Worm (Caenorhabditis elegans): ENCODE data around the gene F29A7.8.

The F29A7.8 gene

DNA sequence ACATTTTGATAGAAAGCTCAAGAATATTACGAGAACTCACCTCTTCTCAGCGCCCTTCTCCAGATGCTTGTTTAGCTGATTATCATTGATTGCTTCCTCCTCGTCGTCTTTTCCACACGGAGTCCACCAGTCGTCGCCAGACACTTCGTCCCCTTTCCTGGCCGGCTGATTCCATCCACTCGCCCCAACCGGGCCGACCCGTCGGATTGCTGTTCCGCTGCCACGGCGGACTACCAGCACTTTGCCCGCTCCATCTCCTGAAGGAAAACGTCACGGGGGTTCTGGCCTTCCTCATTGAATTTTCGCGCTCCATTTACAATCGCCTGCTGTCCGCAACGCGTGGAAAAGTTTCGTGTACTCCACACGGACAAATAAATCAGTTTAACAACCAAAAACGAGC, 25.5 kb upstream of the F29A7.8 start:
- no peak for TF ChIP-seq aly-2 (tag; optimal IDR thresholded peaks at IDR 0.05)
- TF ChIP-seq nhr-12 (tag; optimal IDR thresholded peaks at IDR 0.05) = no peak
- TF ChIP-seq blmp-1 (tag; optimal IDR thresholded peaks at IDR 0.05; ENCODE audit: insufficient read depth) = no peak
- TF ChIP-seq sem-4 (tag; optimal IDR thresholded peaks at IDR 0.05) = no peak
- no peak for TF ChIP-seq nhr-23 (tag; optimal IDR thresholded peaks at IDR 0.05)

- TF ChIP-seq crh-2 (tag; optimal IDR thresholded peaks at IDR 0.05) (no peak), lsy-2 (tag; optimal IDR thresholded peaks at IDR 0.05) (no peak), nhr-25 (tag; optimal IDR thresholded peaks at IDR 0.05) (no peak), unc-39 (tag; optimal IDR thresholded peaks at IDR 0.05) (no peak), sem-4 (tag; optimal IDR thresholded peaks at IDR 0.05) (no peak), lin-11 (tag; optimal IDR thresholded peaks at IDR 0.05) (no peak), sma-9 (GFP tag; optimal IDR thresholded peaks at IDR 0.05) (no peak), sma-9 (tag; optimal IDR thresholded peaks at IDR 0.05) (no peak), C34F6.9 (tag; optimal IDR thresholded peaks at IDR 0.05) (no peak), snpc-4 (tag; optimal IDR thresholded peaks at IDR 0.05) (no peak), F13H6.1 (tag; optimal IDR thresholded peaks at IDR 0.05) (no peak), R02D3.7 (tag; optimal IDR thresholded peaks at IDR 0.05) (no peak), fos-1 (tag; optimal IDR thresholded peaks at IDR 0.05) (no peak), nhr-23 (tag; optimal IDR thresholded peaks at IDR 0.05) (no peak), nhr-237 (tag; optimal IDR thresholded peaks at IDR 0.05) (no peak), nhr-129 (tag; optimal IDR thresholded peaks at IDR 0.05) (no peak), lin-13 (GFP tag; optimal IDR thresholded peaks at IDR 0.05) (no peak)
These were observed 23.5 kb upstream of the F29A7.8 start, which contains the start of gene F08D12.2 for ce11 chrII:2781355-2781754. Gene F08D12.2, plus strand, starts transcription at chrII:2781655.

DNA sequence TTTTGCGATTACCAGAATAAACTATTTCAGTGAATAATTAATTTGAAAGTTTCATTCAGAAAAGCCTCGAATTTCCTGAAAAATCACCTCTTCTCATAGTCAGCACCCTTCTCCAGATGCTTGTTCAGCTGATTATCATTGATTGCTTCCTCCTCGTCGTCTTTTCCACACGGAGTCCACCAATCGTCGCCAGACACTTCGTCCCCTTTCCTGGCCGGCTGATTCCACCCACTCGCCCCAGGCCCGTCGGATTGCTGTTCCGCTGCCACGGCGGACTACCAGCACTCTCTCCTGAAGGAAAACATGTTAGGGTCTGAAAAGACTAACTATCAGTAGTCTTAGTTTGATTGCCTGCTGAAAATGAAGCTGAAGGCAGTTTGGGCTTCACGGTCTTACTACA, 22.9 kb upstream of the F29A7.8 start:
- no peak for TF ChIP-seq elt-1 (tag; optimal IDR thresholded peaks at IDR 0.05)
- no peak for TF ChIP-seq ztf-11 (tag; optimal IDR thresholded peaks at IDR 0.05)
- no peak for TF ChIP-seq snpc-4 (tag; optimal IDR thresholded peaks at IDR 0.05)
- TF ChIP-seq gmeb-1 (tag; optimal IDR thresholded peaks at IDR 0.05) = no peak
- TF ChIP-seq aly-2 (tag; optimal IDR thresholded peaks at IDR 0.05) = no peak
- no peak for TF ChIP-seq nhr-77 (tag; optimal IDR thresholded peaks at IDR 0.05)
- TF ChIP-seq lsy-2 (tag; optimal IDR thresholded peaks at IDR 0.05) = no peak
- no peak for TF ChIP-seq zag-1 (tag; optimal IDR thresholded peaks at IDR 0.05)
- no peak for TF ChIP-seq nhr-10 (tag; optimal IDR thresholded peaks at IDR 0.05)
- no peak for TF ChIP-seq lin-39 (tag; optimal IDR thresholded peaks at IDR 0.05)
- no peak for TF ChIP-seq ceh-82 (tag; optimal IDR thresholded peaks at IDR 0.05)
- no peak for TF ChIP-seq nhr-21 (tag; optimal IDR thresholded peaks at IDR 0.05)
- TF ChIP-seq blmp-1 (tag; optimal IDR thresholded peaks at IDR 0.05; ENCODE audit: insufficient read depth) = no peak

DNA sequence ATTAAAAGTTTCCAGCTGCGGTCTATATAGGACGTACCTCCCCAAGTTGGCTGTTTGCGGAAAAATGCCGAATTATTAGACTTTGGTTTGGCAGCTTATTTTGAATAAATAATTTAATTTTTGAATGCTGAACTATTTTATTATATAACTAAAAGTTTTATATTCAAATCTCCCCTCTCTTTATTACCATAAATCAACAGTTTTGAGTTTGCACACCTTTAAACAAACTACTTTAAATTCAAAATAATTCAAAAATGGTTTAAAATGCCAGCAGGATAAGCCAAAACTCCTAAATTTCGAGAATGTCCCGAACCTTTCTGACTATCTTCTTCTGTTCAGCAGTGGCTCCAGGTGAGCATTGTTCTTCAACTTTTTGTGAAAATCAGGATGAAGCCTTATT, 21.4 kb upstream of the F29A7.8 start, which contains the start of gene F08D12.3:
TSS of gene F08D12.3 (plus strand) at position 301 of the 400 bp plus-strand sequence.
- TF ChIP-seq ceh-82 (tag; optimal IDR thresholded peaks at IDR 0.05) (no peak), elt-1 (tag; optimal IDR thresholded peaks at IDR 0.05) (no peak), alr-1 (tag; optimal IDR thresholded peaks at IDR 0.05) (no peak), Y55F3AM.14 (GFP tag; optimal IDR thresholded peaks at IDR 0.05) (no peak), ztf-4 (tag; optimal IDR thresholded peaks at IDR 0.05) (no peak), egl-27 (tag; optimal IDR thresholded peaks at IDR 0.05) (no peak), sma-3 (GFP tag; optimal IDR thresholded peaks at IDR 0.05) (no peak), ztf-11 (tag; optimal IDR thresholded peaks at IDR 0.05) (no peak), nhr-77 (tag; optimal IDR thresholded peaks at IDR 0.05) (no peak), ceh-16 (tag; optimal IDR thresholded peaks at IDR 0.05) (no peak), lin-11 (tag; optimal IDR thresholded peaks at IDR 0.05) (no peak), nhr-10 (tag; optimal IDR thresholded peaks at IDR 0.05) (no peak), unc-55 (GFP tag; optimal IDR thresholded peaks at IDR 0.05) (no peak), elt-3 (tag; optimal IDR thresholded peaks at IDR 0.05) (no peak), C34F6.9 (tag; optimal IDR thresholded peaks at IDR 0.05) (no peak)

ce11 chrII:2777846-2778245, 20.0 kb upstream of the F29A7.8 start, which contains the start of gene F08D12.4:
Gene F08D12.4, plus strand, starts transcription at chrII:2778146.
- TF ChIP-seq nhr-77 (tag; optimal IDR thresholded peaks at IDR 0.05) (no peak), peb-1 (tag; optimal IDR thresholded peaks at IDR 0.05) (no peak), Y55F3AM.14 (GFP tag; optimal IDR thresholded peaks at IDR 0.05) (no peak), nhr-11 (tag; optimal IDR thresholded peaks at IDR 0.05) (no peak), nhr-129 (tag; optimal IDR thresholded peaks at IDR 0.05) (no peak), unc-55 (GFP tag; optimal IDR thresholded peaks at IDR 0.05) (no peak), elt-1 (tag; optimal IDR thresholded peaks at IDR 0.05) (no peak), sma-9 (GFP tag; optimal IDR thresholded peaks at IDR 0.05) (no peak), sma-9 (tag; optimal IDR thresholded peaks at IDR 0.05) (no peak), ama-1 (optimal IDR thresholded peaks at IDR 0.05) (no peak), mbf-1 (tag; optimal IDR thresholded peaks at IDR 0.05) (no peak)
